Worm (Caenorhabditis elegans) whole organism, midembryonic: ENCODE results near the gene srg-9.

Experiments used
- T22C8.4 ChIP-seq: fragments of 200-800 bp; sonication (Bioruptor generic); IDR thresholded peaks from 2 replicates; pipeline ENCODE4 v1.3.6; 2022; ENCODE audit warnings: missing genetic modification characterization, missing compliant biosample characterization
- cog-1 ChIP-seq: sonication (generic microtip); optimal IDR thresholded peaks from 2 replicates; lab custom pipeline; 2016; ENCODE audit warnings: missing genetic modification characterization, missing compliant biosample characterization
- flt-1 ChIP-seq: fragments of 200-800 bp; sonication (Bioruptor generic); IDR thresholded peaks from 2 replicates; pipeline ENCODE4 v1.3.6; 2022; ENCODE audit warnings: missing genetic modification characterization, missing compliant biosample characterization
- klf-2 ChIP-seq: fragments of 200-800 bp; sonication (Bioruptor generic); conservative IDR thresholded peaks from 2 replicates; pipeline ENCODE4 v1.3.6; 2022; ENCODE audit warnings: missing genetic modification reagents, missing genetic modification characterization, missing compliant biosample characterization
- med-1 ChIP-seq: sonication (generic microtip); optimal IDR thresholded peaks from 2 replicates; lab custom pipeline; 2017; ENCODE audit warnings: missing genetic modification characterization, mild to moderate bottlenecking, missing compliant biosample characterization, antibody characterized with exemption, missing genetic modification reagents; ENCODE audit not compliant: insufficient read depth
- ref-1 ChIP-seq: fragments of 200-800 bp; sonication (Bioruptor generic); conservative IDR thresholded peaks from 2 replicates; pipeline ENCODE4 v1.3.6; 2022; ENCODE audit warnings: missing genetic modification reagents, missing genetic modification characterization, missing compliant biosample characterization
- tab-1 ChIP-seq: fragments of 200-800 bp; sonication (Bioruptor generic); IDR thresholded peaks from 2 replicates; pipeline ENCODE4 v1.3.6; 2022; ENCODE audit warnings: missing genetic modification characterization, missing compliant biosample characterization
- ztf-23 ChIP-seq: fragments of 200-800 bp; sonication (Bioruptor generic); IDR thresholded peaks from 2 replicates; pipeline ENCODE4 v1.3.6; 2022; ENCODE audit warnings: missing genetic modification reagents, missing genetic modification characterization, missing compliant biosample characterization
- ztf-29 ChIP-seq: fragments of 200-800 bp; sonication (Bioruptor generic); IDR thresholded peaks from 2 replicates; pipeline ENCODE4 v1.3.6; 2022; ENCODE audit warnings: missing genetic modification reagents, missing genetic modification characterization, missing compliant biosample characterization

Gene srg-9

DNA sequence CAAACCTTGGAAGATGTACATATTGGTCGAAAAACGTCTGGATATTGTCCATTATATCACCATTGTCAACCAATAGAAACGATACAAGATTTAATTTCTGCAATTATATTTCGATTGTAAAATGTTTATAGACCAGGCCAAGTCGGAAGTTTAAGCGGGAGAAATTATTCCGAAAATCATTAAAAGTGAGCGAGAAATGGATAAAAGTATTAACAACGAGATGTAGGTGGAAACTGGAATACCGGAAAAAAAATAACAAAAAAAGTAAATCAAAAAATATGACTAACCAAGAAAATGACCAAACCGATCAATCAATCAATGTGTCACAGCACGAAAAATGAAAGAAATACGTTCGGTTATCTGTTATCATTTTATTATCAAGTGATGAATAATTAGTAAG is 30.6 kb upstream of the srg-9 start, which contains the start of gene F47D12.6:
Gene F47D12.6 (minus strand): TSS at position 101 of the 400 bp plus-strand sequence.
- no peak for TF ChIP-seq klf-2
- no peak for TF ChIP-seq T22C8.4 (GFP tag; lab: Robert Waterston, UW)
- TF ChIP-seq med-1 (GFP tag; lab: Kevin White, UChicago), result no peak
- no peak for TF ChIP-seq tab-1 (GFP tag; lab: Robert Waterston, UW)
- no peak for TF ChIP-seq cog-1 (tag; lab: Kevin White, UChicago)

DNA sequence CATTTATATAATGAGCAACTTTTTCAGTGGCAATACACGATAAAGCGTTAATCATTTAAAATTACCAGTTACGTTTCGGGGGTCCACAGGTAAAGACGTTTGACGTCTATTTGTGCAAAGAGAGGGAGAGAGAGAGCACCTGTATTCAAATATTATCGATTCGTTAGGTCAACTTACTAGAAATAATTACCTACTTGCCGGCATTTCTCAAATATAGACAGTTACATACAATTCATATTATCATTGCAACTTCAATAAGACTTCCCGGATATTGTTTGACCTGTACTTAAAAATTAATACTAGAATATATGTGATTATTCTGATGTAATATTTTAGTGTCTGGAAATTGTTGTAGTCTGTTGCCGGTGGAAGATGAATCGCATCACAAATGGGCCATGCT is 29.3 kb upstream of the srg-9 start, which contains the start of gene gadr-3:
Gene gadr-3 (minus strand): TSS at position 101 of the 400 bp plus-strand sequence.
- no peak for TF ChIP-seq ztf-29 (GFP tag; lab: Robert Waterston, UW)
- no peak for TF ChIP-seq tab-1 (GFP tag; lab: Robert Waterston, UW)
- no peak for TF ChIP-seq T22C8.4 (GFP tag; lab: Robert Waterston, UW)
- no peak for TF ChIP-seq ztf-23 (GFP tag; lab: Robert Waterston, UW)
- no peak for TF ChIP-seq med-1 (GFP tag; lab: Kevin White, UChicago)
- TF ChIP-seq klf-2, result no peak
- no peak for TF ChIP-seq flt-1
- no peak for TF ChIP-seq ref-1 (GFP tag; lab: Robert Waterston, UW)
- TF ChIP-seq cog-1 (tag; lab: Kevin White, UChicago), result no peak

DNA sequence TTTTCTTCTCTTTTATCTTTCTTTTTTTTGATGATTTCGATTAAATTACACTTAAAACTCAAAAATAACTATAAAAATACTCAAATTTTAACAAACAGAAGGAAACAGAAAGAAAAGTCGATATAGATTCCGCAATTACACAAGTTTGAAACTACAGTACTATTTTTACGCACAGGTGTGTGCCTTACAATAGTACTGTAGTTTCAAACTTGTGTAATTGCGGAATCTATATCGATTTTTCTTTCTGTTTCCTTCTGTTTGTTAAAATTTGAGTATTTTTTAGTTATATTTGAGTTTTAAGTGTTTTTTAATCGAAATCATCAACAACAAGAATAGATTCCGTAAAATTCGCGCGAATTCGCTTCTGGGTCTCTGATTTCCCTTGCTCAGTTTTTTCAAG is 26.4 kb upstream of the srg-9 start:
- TF ChIP-seq cog-1 (tag; lab: Kevin White, UChicago) (no peak), ztf-29 (GFP tag; lab: Robert Waterston, UW) (no peak), tab-1 (GFP tag; lab: Robert Waterston, UW) (no peak), med-1 (GFP tag; lab: Kevin White, UChicago) (no peak), ref-1 (GFP tag; lab: Robert Waterston, UW) (no peak), flt-1 (no peak), T22C8.4 (GFP tag; lab: Robert Waterston, UW) (peak; percentile 36; the same call in 1 of the 2 replicates), ztf-23 (GFP tag; lab: Robert Waterston, UW) (no peak)

DNA sequence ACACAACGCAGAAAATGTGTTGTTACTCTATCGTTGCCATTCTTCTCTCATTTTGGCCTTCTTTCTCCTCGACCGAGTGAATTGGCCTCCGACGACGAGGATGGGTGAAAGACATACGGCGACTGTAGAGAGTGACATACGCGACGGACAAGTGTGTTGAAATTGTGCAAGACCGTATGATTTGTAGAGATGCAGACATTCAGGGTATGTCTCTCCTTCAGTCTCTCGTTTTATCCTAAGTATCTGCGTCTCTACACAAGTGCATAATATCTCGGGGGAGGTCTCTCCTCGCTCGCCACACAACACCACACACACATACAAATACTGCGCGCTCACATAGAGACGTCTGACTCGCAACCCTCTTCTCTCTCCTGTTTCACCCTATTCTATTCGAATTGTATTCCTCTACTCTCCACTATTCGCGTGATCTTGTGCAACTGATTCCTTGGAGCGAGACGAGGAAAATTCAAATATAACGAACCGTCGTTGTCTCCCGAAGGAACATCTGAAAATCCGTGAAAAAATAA is 23.6 kb upstream of the srg-9 start, which contains the start of gene hmg-1.2:
Gene hmg-1.2 (plus strand): TSS at position 311 of the 527 bp plus-strand sequence.
- TF ChIP-seq klf-2, result no peak
- no peak for TF ChIP-seq med-1 (GFP tag; lab: Kevin White, UChicago)
- peak; percentile 74 for TF ChIP-seq cog-1 (tag; lab: Kevin White, UChicago)
- peak; percentile 49; the same call in 1 of the 2 replicates for TF ChIP-seq flt-1

DNA sequence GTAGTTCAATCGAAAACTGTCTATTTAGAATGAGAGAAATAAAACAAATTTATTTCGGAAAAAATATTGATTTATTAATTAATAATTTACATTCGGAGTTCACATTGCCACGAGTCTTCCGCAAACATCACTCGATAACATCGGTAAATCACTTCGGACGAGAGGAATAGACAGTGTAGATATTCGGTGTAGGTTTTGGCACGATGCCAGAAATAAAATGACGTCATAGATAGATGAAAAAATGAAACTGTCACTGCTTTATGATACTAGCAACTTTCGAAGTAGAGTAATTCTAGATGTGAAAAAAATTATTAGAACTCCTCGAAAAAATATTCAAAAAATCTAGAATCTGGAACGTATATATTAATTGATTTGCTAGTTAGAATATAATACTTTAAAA is 22.9 kb upstream of the srg-9 start:
- TF ChIP-seq ztf-29 (GFP tag; lab: Robert Waterston, UW) (no peak), tab-1 (GFP tag; lab: Robert Waterston, UW) (no peak), klf-2 (no peak), ref-1 (GFP tag; lab: Robert Waterston, UW) (no peak)

DNA sequence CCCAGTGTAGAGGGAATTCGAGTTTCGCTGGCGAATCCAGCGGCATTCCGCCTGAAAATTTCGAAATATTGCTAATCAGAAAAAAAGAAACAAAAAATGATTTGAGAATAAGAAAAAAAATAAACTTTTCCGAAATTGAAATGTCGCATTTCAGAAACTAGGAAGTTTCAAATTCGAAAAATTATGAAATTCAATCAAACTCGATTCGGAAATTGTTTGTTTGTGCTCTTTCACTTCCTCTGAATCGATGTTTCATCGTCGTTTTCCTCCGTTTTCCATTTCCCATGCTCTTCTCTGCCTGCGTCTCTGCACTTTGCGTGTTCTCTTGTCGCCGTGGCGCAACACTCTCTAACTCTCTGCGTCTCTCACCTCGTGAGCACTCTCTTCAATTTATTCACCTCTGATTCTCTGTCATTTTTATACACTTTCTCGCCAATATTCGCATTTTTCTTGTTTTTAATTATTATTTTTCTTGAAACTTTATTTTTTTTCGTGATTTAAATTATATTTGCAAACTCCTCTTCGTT is 21.8 kb upstream of the srg-9 start, which contains the start of gene C18F10.7:
Gene C18F10.7 (minus strand): TSS at position 51 of the 527 bp plus-strand sequence.
- no peak for TF ChIP-seq ref-1 (GFP tag; lab: Robert Waterston, UW)
- TF ChIP-seq cog-1 (tag; lab: Kevin White, UChicago), result peak; percentile 6

DNA sequence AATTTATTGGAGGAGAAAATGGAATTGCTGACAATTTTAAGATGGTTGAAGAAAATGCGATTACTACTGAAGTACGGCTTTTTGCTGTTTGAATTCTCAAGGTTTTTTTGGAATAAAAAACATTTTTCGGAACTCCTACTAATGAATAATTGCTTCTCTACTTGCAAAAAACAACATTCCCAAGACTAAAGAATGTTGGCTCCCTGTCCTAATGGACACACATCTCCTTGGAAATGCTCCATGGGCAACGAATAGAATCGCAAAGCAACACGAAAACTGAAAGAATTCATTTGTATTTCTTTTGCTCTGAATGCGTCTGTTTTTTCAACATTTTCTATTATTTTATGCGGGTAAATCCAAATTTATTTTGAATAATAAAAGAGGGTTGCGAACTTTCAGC is 16.3 kb upstream of the srg-9 start, which contains the start of gene C18F10.2:
Gene C18F10.2 (plus strand): TSS at position 301 of the 400 bp plus-strand sequence.
- TF ChIP-seq tab-1 (GFP tag; lab: Robert Waterston, UW) (no peak), med-1 (GFP tag; lab: Kevin White, UChicago) (no peak), flt-1 (no peak), ztf-23 (GFP tag; lab: Robert Waterston, UW) (no peak), cog-1 (tag; lab: Kevin White, UChicago) (no peak), ref-1 (GFP tag; lab: Robert Waterston, UW) (no peak), T22C8.4 (GFP tag; lab: Robert Waterston, UW) (no peak), ztf-29 (GFP tag; lab: Robert Waterston, UW) (no peak), klf-2 (no peak)

DNA sequence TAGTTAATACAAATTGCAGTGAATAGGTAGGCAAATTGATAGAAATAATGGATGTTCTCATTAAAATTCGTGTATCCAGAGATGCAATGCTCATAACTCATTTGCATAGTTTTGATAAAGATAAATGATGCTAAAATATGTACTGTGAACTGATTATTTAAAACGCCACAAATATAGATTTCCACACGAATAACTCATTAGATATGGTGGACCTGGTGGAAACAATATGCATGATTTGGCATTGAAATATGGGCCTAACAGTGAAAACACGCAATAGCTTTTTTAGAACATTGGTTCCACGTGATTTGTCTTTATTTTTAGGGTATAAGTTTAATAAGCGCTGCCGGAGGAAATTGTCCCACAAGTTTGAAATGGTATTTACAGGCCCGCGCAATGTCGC is 13.7 kb upstream of the srg-9 start, which contains the start of gene srg-3:
Gene srg-3 (minus strand): TSS at position 101 of the 400 bp plus-strand sequence.
- no peak for TF ChIP-seq T22C8.4 (GFP tag; lab: Robert Waterston, UW)
- TF ChIP-seq ztf-29 (GFP tag; lab: Robert Waterston, UW), result no peak
- TF ChIP-seq tab-1 (GFP tag; lab: Robert Waterston, UW), result no peak
- no peak for TF ChIP-seq cog-1 (tag; lab: Kevin White, UChicago)
- no peak for TF ChIP-seq ztf-23 (GFP tag; lab: Robert Waterston, UW)
- TF ChIP-seq ref-1 (GFP tag; lab: Robert Waterston, UW), result no peak
- TF ChIP-seq med-1 (GFP tag; lab: Kevin White, UChicago), result no peak
- TF ChIP-seq flt-1, result no peak
- no peak for TF ChIP-seq klf-2

DNA sequence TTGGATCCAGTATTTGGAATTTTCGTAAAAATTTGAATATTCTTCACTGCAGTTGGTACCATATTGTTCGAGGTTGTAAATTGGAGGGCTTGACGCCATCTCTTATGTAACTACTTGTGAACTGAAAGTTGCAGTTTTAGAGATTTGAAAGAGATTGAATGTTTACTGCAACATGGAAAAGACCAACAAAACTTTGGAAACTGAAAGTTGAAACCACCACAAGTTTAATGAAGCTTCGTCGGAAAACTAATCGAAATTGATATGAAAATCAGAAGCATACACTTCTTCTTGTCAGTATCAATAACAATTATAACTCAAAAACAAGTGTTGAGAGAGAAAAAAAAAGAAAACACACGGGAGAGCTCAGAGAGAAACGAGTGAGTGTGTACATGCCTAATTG is 11.5 kb upstream of the srg-9 start, which contains the start of gene srg-7:
Gene srg-7 (minus strand): TSS at position 101 of the 400 bp plus-strand sequence.
- TF ChIP-seq tab-1 (GFP tag; lab: Robert Waterston, UW) (no peak), ztf-29 (GFP tag; lab: Robert Waterston, UW) (no peak), klf-2 (no peak), cog-1 (tag; lab: Kevin White, UChicago) (no peak), T22C8.4 (GFP tag; lab: Robert Waterston, UW) (no peak), ztf-23 (GFP tag; lab: Robert Waterston, UW) (no peak)

DNA sequence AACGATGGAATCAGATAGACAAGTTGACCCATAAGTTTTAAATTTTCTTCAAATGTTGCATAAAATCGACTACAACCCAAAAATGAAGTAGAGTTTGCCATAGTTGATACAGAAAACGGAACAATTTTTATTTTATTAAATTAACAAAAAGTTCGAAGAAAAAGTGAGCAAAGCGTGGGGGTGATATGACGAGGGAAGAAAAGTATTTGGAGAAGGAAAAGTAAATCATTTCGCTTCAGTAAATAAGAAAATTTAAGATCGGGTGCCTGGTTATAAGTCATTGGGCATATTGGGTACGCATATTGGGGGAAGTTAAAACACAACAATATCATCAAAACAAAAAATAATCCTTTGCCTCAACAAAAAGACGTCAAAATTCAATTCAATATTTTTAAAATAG is 9.3 kb upstream of the srg-9 start, which contains the start of gene srg-6:
Gene srg-6 (minus strand): TSS at position 101 of the 400 bp plus-strand sequence.
- no peak for TF ChIP-seq med-1 (GFP tag; lab: Kevin White, UChicago)
- no peak for TF ChIP-seq klf-2
- no peak for TF ChIP-seq T22C8.4 (GFP tag; lab: Robert Waterston, UW)
- TF ChIP-seq ztf-23 (GFP tag; lab: Robert Waterston, UW), result no peak
